Worm (Caenorhabditis elegans) whole organism, L3 larva: ENCODE measurements around the gene rpn-13.

Experiments
- aly-2 ChIP-seq: fragments of 150-350 bp; optimal IDR thresholded peaks from 2 replicates; lab custom pipeline; 2014; ENCODE audit warnings: missing biosample characterization, missing genetic modification characterization
- ama-1 ChIP-seq: fragments of 150-350 bp; optimal IDR thresholded peaks from 2 replicates; lab custom pipeline; 2018
- egl-27 ChIP-seq: sonication (generic microtip); optimal IDR thresholded peaks from 4 replicates; lab custom pipeline; 2017; ENCODE audit warnings: missing biosample characterization, missing genetic modification reagents, missing genetic modification characterization
- elt-3 ChIP-seq, 3 experiments: fragments of 150-350 bp in 1 of 3; sonication (generic microtip) in 2 of 3; optimal IDR thresholded peaks; 2 replicates in 2 of 3; 4 replicates in 1 of 3; lab custom pipeline; 2014 to 2017; ENCODE audit warnings: missing biosample characterization in 3 of 3, missing genetic modification characterization in 3 of 3
- fkh-10 ChIP-seq: sonication (generic microtip); optimal IDR thresholded peaks from 2 replicates; lab custom pipeline; 2017; ENCODE audit warnings: missing biosample characterization, missing genetic modification reagents, missing genetic modification characterization
- fos-1 ChIP-seq: fragments of 150-350 bp; optimal IDR thresholded peaks from 2 replicates; lab custom pipeline; 2014; ENCODE audit warnings: missing biosample characterization, missing genetic modification characterization
- jun-1 ChIP-seq: fragments of 150-350 bp; optimal IDR thresholded peaks from 2 replicates; lab custom pipeline; 2014; ENCODE audit warnings: missing biosample characterization, missing genetic modification reagents, missing genetic modification characterization
- mdl-1 ChIP-seq: fragments of 150-350 bp; optimal IDR thresholded peaks from 2 replicates; lab custom pipeline; 2014; ENCODE audit warnings: missing biosample characterization, missing genetic modification characterization
- nhr-11 ChIP-seq: fragments of 150-350 bp; optimal IDR thresholded peaks from 2 replicates; lab custom pipeline; 2014; ENCODE audit warnings: missing biosample characterization, missing genetic modification characterization
- skn-1 ChIP-seq: fragments of 150-350 bp; optimal IDR thresholded peaks from 2 replicates; lab custom pipeline; 2014; ENCODE audit warnings: missing biosample characterization, missing genetic modification characterization

DNA sequence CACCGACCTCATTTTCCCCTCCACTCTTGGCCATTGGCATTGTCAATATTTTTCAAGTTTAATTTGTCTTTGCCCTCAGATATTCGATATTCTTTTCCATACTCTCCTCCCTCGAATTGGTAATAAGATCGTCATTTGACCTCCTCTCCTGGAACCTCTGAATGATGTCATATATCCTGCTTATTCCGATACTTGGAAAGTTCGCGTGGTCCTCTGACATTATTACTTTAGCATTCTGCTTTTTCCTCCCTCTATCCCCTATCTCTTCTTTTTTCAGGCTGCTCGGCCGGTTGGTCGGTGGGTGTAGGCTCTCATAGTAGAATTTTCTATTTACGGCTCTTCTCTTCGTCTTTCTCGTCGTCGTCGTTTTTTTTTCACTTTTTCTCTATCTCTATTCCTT lies 10.7 kb upstream of the rpn-13 start:
- TF ChIP-seq fkh-10 (GFP tag; lab: Kevin White, UChicago) (peak; percentile 36), elt-3 (tag; optimal IDR thresholded peaks at IDR 0.05; lab: Kevin White, UChicago) (no peak), nhr-11 (tag; lab: Kevin White, UChicago) (no peak), aly-2 (tag; lab: Kevin White, UChicago) (no peak), egl-27 (tag; lab: Kevin White, UChicago) (no peak), jun-1 (tag; lab: Kevin White, UChicago) (no peak), fos-1 (tag; lab: Kevin White, UChicago) (no peak), skn-1 (tag; lab: Kevin White, UChicago) (no peak), mdl-1 (tag; lab: Kevin White, UChicago) (no peak), ama-1 (lab: Kevin White, UChicago) (no peak)
